Worm (Caenorhabditis elegans) whole organism, L3 larva: Measurements from ENCODE around the gene R186.8.

Experiments used
- R02D3.7 ChIP-seq: fragments of 150-350 bp; optimal IDR thresholded peaks from 2 replicates; lab custom pipeline; 2014; ENCODE audit warnings: missing biosample characterization, missing genetic modification characterization
- mml-1 ChIP-seq: fragments of 150-350 bp; sonication (generic microtip); optimal IDR thresholded peaks from 3 replicates; lab custom pipeline; 2014; ENCODE audit warnings: missing biosample characterization, missing genetic modification characterization
- nhr-11 ChIP-seq: fragments of 150-350 bp; optimal IDR thresholded peaks from 2 replicates; lab custom pipeline; 2014; ENCODE audit warnings: missing biosample characterization, missing genetic modification characterization
- pha-4 ChIP-seq: fragments of 150-350 bp; optimal IDR thresholded peaks from 2 replicates; lab custom pipeline; 2014; ENCODE audit warnings: missing biosample characterization, missing genetic modification reagents, missing genetic modification characterization
- snpc-4 ChIP-seq: fragments of 150-350 bp; optimal IDR thresholded peaks from 2 replicates; lab custom pipeline; 2014; ENCODE audit warnings: missing biosample characterization, missing genetic modification characterization

- TF ChIP-seq mml-1 (tag; lab: Kevin White, UChicago) (no peak), pha-4 (tag; lab: Kevin White, UChicago) (no peak), snpc-4 (tag; lab: Kevin White, UChicago) (no peak), R02D3.7 (tag; lab: Kevin White, UChicago) (no peak), nhr-11 (tag; lab: Kevin White, UChicago) (no peak)
Observed at ce11 chrV:12961085-12961560, 6.7 kb downstream of the R186.8 start, which contains the start of gene mpst-7.
